Fruit fly (Drosophila melanogaster) whole organism, embryonic: Measurements from ENCODE around the gene Dlg5.
A peak's percentile ranks its signal among the peaks of the same experiment; 100 is the strongest.

Experiments used
- Adf1 ChIP-seq: fragments of 200-800 bp; sonication (Bioruptor generic); IDR thresholded peaks from 2 replicates; pipeline ENCODE4 v1.3.6; 2022; ENCODE audit warnings: missing biosample characterization, missing genetic modification characterization
- Asciz ChIP-seq: fragments of 200-800 bp; sonication (Bioruptor generic); optimal IDR thresholded peaks from 2 replicates; lab custom pipeline; 2017; ENCODE audit warnings: missing biosample characterization, mild to moderate bottlenecking, missing genetic modification characterization, missing genetic modification reagents
- B-H2 ChIP-seq: fragments of 200-800 bp; sonication (Bioruptor generic); optimal IDR thresholded peaks from 2 replicates; lab custom pipeline; 2018; ENCODE audit warnings: missing biosample characterization, mild to moderate bottlenecking, missing genetic modification characterization
- CG1233 ChIP-seq: fragments of 200-800 bp; sonication (Bioruptor generic); optimal IDR thresholded peaks from 4 replicates; lab custom pipeline; 2018; ENCODE audit warnings: missing biosample characterization, mild to moderate bottlenecking, missing genetic modification characterization
- CG13296 ChIP-seq: fragments of 200-800 bp; sonication (Bioruptor generic); optimal IDR thresholded peaks from 3 replicates; lab custom pipeline; 2018; ENCODE audit warnings: missing biosample characterization, mild to moderate bottlenecking, missing genetic modification characterization
- CG14667 ChIP-seq: fragments of 200-800 bp; sonication (Bioruptor generic); IDR thresholded peaks from 2 replicates; pipeline ENCODE4 v1.3.6; 2022; ENCODE audit warnings: missing biosample characterization, missing genetic modification characterization
- CG15011 ChIP-seq: fragments of 200-800 bp; sonication (Bioruptor generic); optimal IDR thresholded peaks from 3 replicates; lab custom pipeline; 2018; ENCODE audit warnings: missing biosample characterization, mild to moderate bottlenecking, missing genetic modification characterization
- CG15601 ChIP-seq: fragments of 200-800 bp; sonication (Bioruptor generic); optimal IDR thresholded peaks from 3 replicates; lab custom pipeline; 2019; ENCODE audit warnings: missing biosample characterization, mild to moderate bottlenecking, missing genetic modification characterization, moderate library complexity
- CG16815 ChIP-seq: fragments of 200-800 bp; sonication (Bioruptor generic); optimal IDR thresholded peaks from 3 replicates; lab custom pipeline; 2017; ENCODE audit warnings: missing biosample characterization, mild to moderate bottlenecking, missing genetic modification characterization
- CG17361 ChIP-seq: fragments of 200-800 bp; sonication (Bioruptor generic); IDR thresholded peaks from 3 replicates; pipeline ENCODE4 v1.3.6; 2022; ENCODE audit warnings: missing biosample characterization, missing genetic modification characterization
- CG17568 ChIP-seq: fragments of 200-800 bp; sonication (Bioruptor generic); optimal IDR thresholded peaks from 2 replicates; lab custom pipeline; 2018; ENCODE audit warnings: missing biosample characterization, mild to moderate bottlenecking, missing genetic modification characterization, moderate library complexity
- CG30431 ChIP-seq: fragments of 200-800 bp; sonication (Bioruptor generic); optimal IDR thresholded peaks from 2 replicates; lab custom pipeline; 2017; ENCODE audit warnings: missing biosample characterization, missing genetic modification characterization
- CG3407 ChIP-seq: fragments of 200-800 bp; sonication (Bioruptor generic); optimal IDR thresholded peaks from 2 replicates; lab custom pipeline; 2018; ENCODE audit warnings: missing biosample characterization, mild to moderate bottlenecking, missing genetic modification characterization
- CG34422 ChIP-seq: fragments of 200-800 bp; sonication (Bioruptor generic); IDR thresholded peaks from 3 replicates; pipeline ENCODE4 v1.3.6; 2022; ENCODE audit warnings: missing biosample characterization, missing genetic modification characterization
- CG8478 ChIP-seq: fragments of >200 bp; optimal IDR thresholded peaks from 2 replicates; lab custom pipeline; 2018
- CG9437 ChIP-seq: fragments of 200-800 bp; sonication (Bioruptor generic); optimal IDR thresholded peaks from 2 replicates; lab custom pipeline; 2018; ENCODE audit warnings: missing biosample characterization, mild to moderate bottlenecking, missing genetic modification characterization
- Dbx ChIP-seq: fragments of 200-800 bp; sonication (Bioruptor generic); IDR thresholded peaks from 3 replicates; pipeline ENCODE4 v1.3.6; 2022; ENCODE audit warnings: missing biosample characterization, missing genetic modification characterization
- Dref ChIP-seq: fragments of 200-800 bp; sonication (Bioruptor generic); IDR thresholded peaks from 2 replicates; pipeline ENCODE4 v1.3.6; 2022; ENCODE audit warnings: missing biosample characterization, missing genetic modification characterization
- Hsf ChIP-seq: fragments of 200-800 bp; sonication (Bioruptor generic); optimal IDR thresholded peaks from 3 replicates; lab custom pipeline; 2016; ENCODE audit warnings: missing biosample characterization, missing genetic modification characterization
- Mes4 ChIP-seq: fragments of 200-800 bp; sonication (Bioruptor generic); optimal IDR thresholded peaks from 2 replicates; lab custom pipeline; 2016; ENCODE audit warnings: missing biosample characterization, missing genetic modification characterization
- Optix ChIP-seq: fragments of 200-800 bp; sonication (Bioruptor generic); IDR thresholded peaks from 3 replicates; pipeline ENCODE4 v1.3.6; 2022; ENCODE audit warnings: missing biosample characterization, missing genetic modification characterization
- Rfx ChIP-seq: fragments of 200-800 bp; sonication (Bioruptor generic); IDR thresholded peaks from 2 replicates; pipeline ENCODE4 v1.3.6; 2022; ENCODE audit warnings: missing biosample characterization, missing genetic modification characterization
- Sox102F ChIP-seq: fragments of 200-800 bp; sonication (Bioruptor generic); optimal IDR thresholded peaks from 2 replicates; lab custom pipeline; 2018; ENCODE audit warnings: missing biosample characterization, mild to moderate bottlenecking, missing genetic modification characterization, moderate library complexity
- Trl ChIP-seq, 3 experiments: fragments of >200 bp in 2 of 3; fragments of 200-800 bp in 1 of 3; sonication (Bioruptor generic) in 1 of 3; optimal IDR thresholded peaks; 2 replicates in 1 of 3; 3 replicates in 2 of 3; lab custom pipeline; 2016 to 2017; ENCODE audit warnings: missing biosample characterization in 1 of 3, missing genetic modification characterization in 1 of 3
- Usf ChIP-seq: fragments of 200-800 bp; sonication (Bioruptor generic); optimal IDR thresholded peaks from 2 replicates; lab custom pipeline; 2017; ENCODE audit warnings: missing genotype, missing biosample characterization, missing genetic modification characterization
- ac ChIP-seq: fragments of 200-800 bp; sonication (Bioruptor generic); optimal IDR thresholded peaks from 3 replicates; lab custom pipeline; 2017; ENCODE audit warnings: missing biosample characterization, mild to moderate bottlenecking, missing genetic modification characterization
- crp ChIP-seq, 2 experiments: fragments of 200-800 bp; sonication (Bioruptor generic); optimal IDR thresholded peaks; 2 replicates in 1 of 2; 3 replicates in 1 of 2; lab custom pipeline; 2017; ENCODE audit warnings: missing biosample characterization in 2 of 2, missing genetic modification characterization in 2 of 2, mild to moderate bottlenecking in 1 of 2, moderate library complexity in 1 of 2
- disco-r ChIP-seq: fragments of 200-800 bp; sonication (Bioruptor generic); optimal IDR thresholded peaks from 2 replicates; lab custom pipeline; 2016; ENCODE audit warnings: missing biosample characterization, missing genetic modification characterization
- gfzf ChIP-seq: fragments of 200-800 bp; sonication (Bioruptor generic); optimal IDR thresholded peaks from 2 replicates; lab custom pipeline; 2016; ENCODE audit warnings: missing biosample characterization, mild to moderate bottlenecking, missing genetic modification characterization, moderate library complexity
- grn ChIP-seq: fragments of 200-800 bp; sonication (Bioruptor generic); optimal IDR thresholded peaks from 3 replicates; lab custom pipeline; 2017; ENCODE audit warnings: missing biosample characterization, missing genetic modification characterization
- gsb ChIP-seq: fragments of 200-800 bp; sonication (Bioruptor generic); IDR thresholded peaks from 2 replicates; pipeline ENCODE4 v1.3.6; 2022; ENCODE audit warnings: missing biosample characterization, missing genetic modification characterization
- ken ChIP-seq: fragments of 200-800 bp; sonication (Bioruptor generic); IDR thresholded peaks from 3 replicates; pipeline ENCODE4 v1.3.6; 2022; ENCODE audit warnings: missing biosample characterization, missing genetic modification characterization
- oc ChIP-seq: fragments of 200-800 bp; sonication (Bioruptor generic); optimal IDR thresholded peaks from 2 replicates; lab custom pipeline; 2018; ENCODE audit warnings: missing biosample characterization, mild to moderate bottlenecking, missing genetic modification characterization, moderate library complexity
- pita ChIP-seq: fragments of 200-800 bp; sonication (Bioruptor generic); optimal IDR thresholded peaks from 2 replicates; lab custom pipeline; 2017; ENCODE audit warnings: missing biosample characterization, mild to moderate bottlenecking, missing genetic modification characterization
- prd ChIP-seq, 3 experiments: fragments of >200 bp in 2 of 3; fragments of 200-800 bp in 1 of 3; sonication (Bioruptor generic) in 1 of 3; optimal IDR thresholded peaks in 2 of 3; IDR thresholded peaks in 1 of 3; 2 replicates in 2 of 3; 3 replicates in 1 of 3; pipeline versions ENCODE4 v1.3.6 to Lab custom; 2017 to 2022; ENCODE audit warnings: missing biosample characterization in 1 of 3, missing genetic modification characterization in 1 of 3
- ro ChIP-seq: fragments of 200-800 bp; sonication (Bioruptor generic); IDR thresholded peaks from 2 replicates; pipeline ENCODE4 v1.3.6; 2022; ENCODE audit warnings: missing biosample characterization, missing genetic modification characterization
- row ChIP-seq: fragments of 200-800 bp; sonication (Bioruptor generic); IDR thresholded peaks from 3 replicates; pipeline ENCODE4 v1.3.6; 2022; ENCODE audit warnings: missing biosample characterization, missing genetic modification characterization
- salm ChIP-seq: fragments of 200-800 bp; sonication (Bioruptor generic); optimal IDR thresholded peaks from 2 replicates; lab custom pipeline; 2018; ENCODE audit warnings: missing biosample characterization, mild to moderate bottlenecking, missing genetic modification characterization
- scrt ChIP-seq: fragments of 200-800 bp; sonication (Bioruptor generic); optimal IDR thresholded peaks from 2 replicates; lab custom pipeline; 2018; ENCODE audit warnings: missing biosample characterization, mild to moderate bottlenecking, missing genetic modification characterization, moderate library complexity
- slbo ChIP-seq: fragments of 200-800 bp; sonication (Bioruptor generic); IDR thresholded peaks from 2 replicates; pipeline ENCODE4 v1.3.6; 2022; ENCODE audit warnings: missing biosample characterization, missing genetic modification characterization
- sna ChIP-seq: fragments of 200-800 bp; sonication (Bioruptor generic); IDR thresholded peaks from 2 replicates; pipeline ENCODE4 v1.3.6; 2022; ENCODE audit warnings: missing biosample characterization, missing genetic modification characterization; ENCODE audit not compliant: partially characterized antibody
- sob ChIP-seq: fragments of 200-800 bp; sonication (Bioruptor generic); IDR thresholded peaks from 2 replicates; pipeline ENCODE4 v1.3.6; 2022; ENCODE audit warnings: missing biosample characterization, missing genetic modification characterization
- stc ChIP-seq: fragments of 200-800 bp; sonication (Bioruptor generic); IDR thresholded peaks from 2 replicates; pipeline ENCODE4 v1.3.6; 2022; ENCODE audit warnings: missing biosample characterization, missing genetic modification characterization
- trem ChIP-seq: fragments of 200-800 bp; optimal IDR thresholded peaks from 3 replicates; lab custom pipeline; 2019; ENCODE audit warnings: missing biosample characterization, mild to moderate bottlenecking, missing genetic modification characterization, moderate library complexity
- ttk ChIP-seq: fragments of 200-800 bp; sonication (Bioruptor generic); IDR thresholded peaks from 2 replicates; pipeline ENCODE4 v2.1.2; 2022; ENCODE audit warnings: missing biosample characterization, missing genetic modification characterization
- usp ChIP-seq: fragments of >200 bp; optimal IDR thresholded peaks from 2 replicates; lab custom pipeline; 2017; ENCODE audit warnings: missing biosample characterization, missing genetic modification characterization
- vfl ChIP-seq: fragments of 200-800 bp; sonication (Bioruptor generic); optimal IDR thresholded peaks from 2 replicates; lab custom pipeline; 2016; ENCODE audit warnings: missing biosample characterization, missing genetic modification characterization
- vnd ChIP-seq: fragments of 200-800 bp; sonication (Bioruptor generic); IDR thresholded peaks from 3 replicates; pipeline ENCODE4 v1.3.6; 2022; ENCODE audit warnings: missing biosample characterization, missing genetic modification characterization; ENCODE audit not compliant: partially characterized antibody
- wdn ChIP-seq: fragments of 200-800 bp; sonication (Bioruptor generic); IDR thresholded peaks from 2 replicates; pipeline ENCODE4 v1.3.6; 2022; ENCODE audit warnings: missing biosample characterization, missing genetic modification characterization
- zen2 ChIP-seq: fragments of 200-800 bp; sonication (Bioruptor generic); IDR thresholded peaks from 3 replicates; pipeline ENCODE4 v1.3.6; 2022; ENCODE audit warnings: missing biosample characterization, missing genetic modification characterization; ENCODE audit not compliant: partially characterized antibody

Gene Dlg5

DNA sequence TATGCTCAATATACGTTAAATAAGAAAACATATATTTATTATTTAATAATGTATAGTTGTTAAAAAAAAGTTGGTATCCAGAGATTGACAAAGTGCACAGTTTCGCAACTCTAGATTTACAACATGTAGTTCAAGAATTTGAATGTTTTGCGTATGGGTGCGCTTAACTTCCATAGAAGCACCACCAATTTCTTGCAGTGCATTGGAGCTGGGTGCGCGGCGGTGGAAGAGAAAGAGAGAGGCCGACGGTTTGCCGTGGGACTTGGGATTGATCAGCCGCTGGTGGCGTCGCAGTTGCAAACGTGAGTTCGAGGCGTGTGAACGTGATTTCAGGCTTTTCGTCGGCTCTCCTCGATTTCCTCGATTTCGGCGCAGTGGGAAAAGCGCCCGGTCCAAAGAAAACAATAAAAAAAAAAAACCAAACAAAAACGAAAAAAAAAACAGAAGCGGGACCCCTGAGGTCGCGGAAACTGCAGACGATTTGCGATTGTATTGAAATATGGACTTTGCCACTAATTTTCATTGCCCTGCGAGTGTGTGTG lies 15.4 kb downstream of the Dlg5 start, which contains the start of gene spz4 (continued):
- no peak for TF ChIP-seq CG30431 (GFP tag; lab: Kevin White, UChicago)
- no peak for TF ChIP-seq scrt (GFP tag; lab: Kevin White, UChicago)
- no peak for TF ChIP-seq CG1233 (GFP tag; lab: Kevin White, UChicago)
- TF ChIP-seq Dref (GFP tag; lab: Robert Waterston, UW): no peak
- TF ChIP-seq Sox102F (GFP tag; lab: Kevin White, UChicago): peak; percentile 16
- TF ChIP-seq oc (tag; lab: Kevin White, UChicago): no peak
- no peak for TF ChIP-seq prd (optimal IDR thresholded peaks at IDR 0.05; lab: Kevin White, UChicago)
- peak; percentile 24; the same call in 2 of the 3 replicates for TF ChIP-seq prd (GFP tag; IDR thresholded peaks at IDR 0.05; lab: Robert Waterston, UW)
- no peak for TF ChIP-seq sna (GFP tag; lab: Robert Waterston, UW)
- TF ChIP-seq zen2 (GFP tag; lab: Robert Waterston, UW): no peak
- no peak for TF ChIP-seq Mes4 (GFP tag; lab: Kevin White, UChicago)
- TF ChIP-seq grn (GFP tag; lab: Kevin White, UChicago): no peak
- TF ChIP-seq ken (GFP tag; lab: Robert Waterston, UW): peak; percentile 28; the same call in 1 of the 3 replicates
- peak in 1 of 2 experiments; percentile 2 for TF ChIP-seq Trl (optimal IDR thresholded peaks at IDR 0.05; lab: Kevin White, UChicago)
- no peak for TF ChIP-seq Trl (GFP tag; optimal IDR thresholded peaks at IDR 0.05; lab: Kevin White, UChicago)
- peak; percentile 22; the same call in 1 of the 2 replicates for TF ChIP-seq ro
- no peak for TF ChIP-seq Optix (GFP tag; lab: Robert Waterston, UW)
- no peak for TF ChIP-seq gfzf (GFP tag; lab: Kevin White, UChicago)
- TF ChIP-seq wdn (GFP tag; lab: Robert Waterston, UW): no peak
- TF ChIP-seq Dbx (GFP tag; lab: Robert Waterston, UW): no peak
- TF ChIP-seq B-H2: no peak
- TF ChIP-seq Rfx: peak; percentile 27; the same call in 1 of the 2 replicates
- no peak for TF ChIP-seq salm (tag; lab: Kevin White, UChicago)
- no peak for TF ChIP-seq CG16815 (GFP tag; lab: Kevin White, UChicago)
- TF ChIP-seq CG14667 (GFP tag; lab: Robert Waterston, UW): no peak
- TF ChIP-seq gsb (GFP tag; lab: Robert Waterston, UW): no peak
- TF ChIP-seq slbo (GFP tag; lab: Robert Waterston, UW): peak; percentile 30; the same call in 1 of the 2 replicates
- no peak for TF ChIP-seq vfl (GFP tag; lab: Kevin White, UChicago)
- TF ChIP-seq stc: no peak
- TF ChIP-seq Usf: no peak
- no peak for TF ChIP-seq sob (GFP tag; lab: Robert Waterston, UW)
- TF ChIP-seq CG34422 (GFP tag; lab: Robert Waterston, UW): 0 out of 3 replicates have a peak, but pooled peaks have one; percentile 45
- no peak for TF ChIP-seq usp (GFP tag; lab: Kevin White, UChicago)
- no peak for TF ChIP-seq CG17568 (GFP tag; lab: Kevin White, UChicago)
- no peak for TF ChIP-seq CG15011 (GFP tag; lab: Kevin White, UChicago)
- no peak for TF ChIP-seq Asciz (GFP tag; lab: Kevin White, UChicago)
- peak; percentile 45; the same call in 2 of the 3 replicates for TF ChIP-seq row
- no peak for TF ChIP-seq CG15601 (tag; lab: Kevin White, UChicago)
- TF ChIP-seq trem (tag; lab: Kevin White, UChicago): no peak
- no peak for TF ChIP-seq CG9437 (GFP tag; lab: Kevin White, UChicago)
- no peak for TF ChIP-seq CG13296 (GFP tag; lab: Kevin White, UChicago)
- TF ChIP-seq CG17361: peak; percentile 41; the same call in 1 of the 3 replicates
- no peak for TF ChIP-seq ac
- TF ChIP-seq Adf1: no peak
- TF ChIP-seq Hsf: no peak
- TF ChIP-seq crp (GFP tag; optimal IDR thresholded peaks at IDR 0.05; lab: Kevin White, UChicago): no peak
- TF ChIP-seq CG8478 (lab: Kevin White, UChicago): no peak
- no peak for TF ChIP-seq ttk (GFP tag; lab: Robert Waterston, UW)
- TF ChIP-seq vnd (GFP tag; lab: Robert Waterston, UW): no peak
- TF ChIP-seq disco-r (GFP tag; lab: Kevin White, UChicago): no peak
- no peak for TF ChIP-seq pita (GFP tag; lab: Kevin White, UChicago)
- no peak for TF ChIP-seq CG3407 (GFP tag; lab: Kevin White, UChicago)
